Fruit fly (Drosophila melanogaster) whole organism, embryonic: ENCODE data around the gene Mst89B.

Experiments
- B-H1 ChIP-seq: fragments of 200-800 bp; sonication (Bioruptor generic); IDR thresholded peaks from 3 replicates; pipeline ENCODE4 v1.3.6; 2022; ENCODE audit warnings: missing biosample characterization, missing genetic modification characterization
- BtbVII ChIP-seq: fragments of 200-800 bp; sonication (Bioruptor generic); optimal IDR thresholded peaks from 3 replicates; lab custom pipeline; 2017; ENCODE audit warnings: missing biosample characterization, mild to moderate bottlenecking, missing genetic modification characterization
- CG10462 ChIP-seq: fragments of 200-800 bp; sonication (Bioruptor generic); optimal IDR thresholded peaks from 2 replicates; lab custom pipeline; 2016; ENCODE audit warnings: missing biosample characterization, missing genetic modification characterization
- CG10979 ChIP-seq: fragments of 200-800 bp; sonication (Bioruptor generic); optimal IDR thresholded peaks from 2 replicates; lab custom pipeline; 2018; ENCODE audit warnings: missing biosample characterization, mild to moderate bottlenecking, missing genetic modification characterization, moderate library complexity
- CG11093 ChIP-seq: fragments of 200-800 bp; sonication (Bioruptor generic); IDR thresholded peaks from 3 replicates; pipeline ENCODE4 v1.3.6; 2022; ENCODE audit warnings: missing biosample characterization, missing genetic modification characterization
- CG12299 ChIP-seq: fragments of 200-800 bp; sonication (Bioruptor generic); optimal IDR thresholded peaks from 2 replicates; lab custom pipeline; 2018; ENCODE audit warnings: missing biosample characterization, mild to moderate bottlenecking, missing genetic modification characterization
- CG1233 ChIP-seq: fragments of 200-800 bp; sonication (Bioruptor generic); optimal IDR thresholded peaks from 4 replicates; lab custom pipeline; 2018; ENCODE audit warnings: missing biosample characterization, mild to moderate bottlenecking, missing genetic modification characterization
- CG12942 ChIP-seq: fragments of 200-800 bp; sonication (Bioruptor generic); optimal IDR thresholded peaks from 3 replicates; lab custom pipeline; 2016; ENCODE audit warnings: missing biosample characterization, missing genetic modification characterization
- CG15514 ChIP-seq: fragments of 200-800 bp; sonication (Bioruptor generic); optimal IDR thresholded peaks from 3 replicates; lab custom pipeline; 2017; ENCODE audit warnings: missing biosample characterization, missing genetic modification characterization, mild to moderate bottlenecking, moderate library complexity, missing genetic modification reagents
- CG15601 ChIP-seq: fragments of 200-800 bp; sonication (Bioruptor generic); optimal IDR thresholded peaks from 3 replicates; lab custom pipeline; 2019; ENCODE audit warnings: missing biosample characterization, mild to moderate bottlenecking, missing genetic modification characterization, moderate library complexity
- CG1603 ChIP-seq: fragments of 200-800 bp; sonication (Bioruptor generic); optimal IDR thresholded peaks from 2 replicates; lab custom pipeline; 2019; ENCODE audit warnings: missing biosample characterization, mild to moderate bottlenecking, missing genetic modification characterization, moderate library complexity
- CG16813 ChIP-seq: fragments of 200-800 bp; sonication (Bioruptor generic); IDR thresholded peaks from 3 replicates; pipeline ENCODE4 v1.3.6; 2022; ENCODE audit warnings: missing biosample characterization, missing genetic modification characterization; ENCODE audit not compliant: partially characterized antibody
- CG17359 ChIP-seq: fragments of 200-800 bp; sonication (Bioruptor generic); optimal IDR thresholded peaks from 3 replicates; lab custom pipeline; 2018; ENCODE audit warnings: missing biosample characterization, mild to moderate bottlenecking, missing genetic modification characterization, moderate library complexity
- CG2116 ChIP-seq: fragments of 200-800 bp; sonication (Bioruptor generic); optimal IDR thresholded peaks from 3 replicates; lab custom pipeline; 2018; ENCODE audit warnings: missing biosample characterization, mild to moderate bottlenecking, missing genetic modification characterization
- CG2199 ChIP-seq: fragments of 200-800 bp; sonication (Bioruptor generic); IDR thresholded peaks from 3 replicates; pipeline ENCODE4 v1.3.6; 2022; ENCODE audit warnings: missing biosample characterization, missing genetic modification characterization
- CG2678 ChIP-seq: fragments of 200-800 bp; sonication (Bioruptor generic); optimal IDR thresholded peaks from 3 replicates; lab custom pipeline; 2019; ENCODE audit warnings: missing biosample characterization, mild to moderate bottlenecking, missing genetic modification characterization, moderate library complexity
- CG32767 ChIP-seq: fragments of 200-800 bp; sonication (Bioruptor generic); IDR thresholded peaks from 2 replicates; pipeline ENCODE4 v1.3.6; 2022; ENCODE audit warnings: missing biosample characterization, missing genetic modification characterization
- CG33557 ChIP-seq: fragments of 200-800 bp; sonication (Bioruptor generic); optimal IDR thresholded peaks from 2 replicates; lab custom pipeline; 2019; ENCODE audit warnings: missing biosample characterization, mild to moderate bottlenecking, missing genetic modification characterization, moderate library complexity
- CG4282 ChIP-seq: fragments of 200-800 bp; sonication (Bioruptor generic); optimal IDR thresholded peaks from 2 replicates; lab custom pipeline; 2016; ENCODE audit warnings: missing biosample characterization, missing genetic modification characterization
- CG4360 ChIP-seq: fragments of 200-800 bp; sonication (Bioruptor generic); IDR thresholded peaks from 2 replicates; pipeline ENCODE4 v1.3.6; 2022; ENCODE audit warnings: missing biosample characterization, missing genetic modification characterization
- CG5953 ChIP-seq: fragments of 200-800 bp; sonication (Bioruptor generic); IDR thresholded peaks from 2 replicates; pipeline ENCODE4 v1.3.6; 2022; ENCODE audit warnings: missing biosample characterization, missing genetic modification characterization
- Deaf1 ChIP-seq: fragments of 200-800 bp; optimal IDR thresholded peaks from 3 replicates; lab custom pipeline; 2019; ENCODE audit warnings: missing biosample characterization, mild to moderate bottlenecking, missing genetic modification characterization, moderate library complexity
- Drgx ChIP-seq: fragments of 200-800 bp; sonication (Bioruptor generic); IDR thresholded peaks from 2 replicates; pipeline ENCODE4 v1.3.6; 2022; ENCODE audit warnings: missing biosample characterization, missing genetic modification characterization
- Eip74EF ChIP-seq, 2 experiments: fragments of 200-800 bp in 1 of 2; fragments of >200 bp in 1 of 2; sonication (Bioruptor generic) in 1 of 2; optimal IDR thresholded peaks; 2 replicates each; lab custom pipeline; 2017 to 2019; ENCODE audit warnings: missing biosample characterization in 2 of 2, missing genetic modification characterization in 2 of 2, mild to moderate bottlenecking in 1 of 2, moderate library complexity in 1 of 2
- Gsc ChIP-seq: fragments of 200-800 bp; sonication (Bioruptor generic); IDR thresholded peaks from 2 replicates; pipeline ENCODE4 v1.3.6; 2022; ENCODE audit warnings: missing biosample characterization, missing genetic modification characterization
- MTF-1 ChIP-seq: fragments of 200-800 bp; sonication (Bioruptor generic); optimal IDR thresholded peaks from 2 replicates; lab custom pipeline; 2018; ENCODE audit warnings: missing biosample characterization, mild to moderate bottlenecking, missing genetic modification characterization, borderline replicate concordance
- Med ChIP-seq: fragments of 200-800 bp; sonication (Bioruptor generic); peaks from one replicate; lab custom pipeline; 2016; ENCODE audit warnings: missing biosample characterization, missing genetic modification characterization, mild to moderate bottlenecking, inconsistent platforms, moderate library complexity
- Myb ChIP-seq: fragments of 200-800 bp; sonication (Bioruptor generic); optimal IDR thresholded peaks from 2 replicates; lab custom pipeline; 2016; ENCODE audit warnings: missing biosample characterization, missing genetic modification characterization
- Pdp1 ChIP-seq, 2 experiments: fragments of 200-800 bp; sonication (Bioruptor generic); optimal IDR thresholded peaks; 3 replicates each; lab custom pipeline; 2016; ENCODE audit warnings: missing biosample characterization in 2 of 2, missing genetic modification characterization in 2 of 2, mild to moderate bottlenecking in 1 of 2, moderate library complexity in 1 of 2
- Ssrp ChIP-seq: fragments of 200-800 bp; sonication (Bioruptor generic); optimal IDR thresholded peaks from 2 replicates; lab custom pipeline; 2018; ENCODE audit warnings: missing biosample characterization, mild to moderate bottlenecking, missing genetic modification characterization, moderate library complexity
- Stat92E ChIP-seq, 3 experiments: fragments of >200 bp in 2 of 3; fragments of 200-800 bp in 1 of 3; sonication (Bioruptor generic) in 1 of 3; optimal IDR thresholded peaks; 2 replicates each; lab custom pipeline; 2017 to 2019; ENCODE audit warnings: missing biosample characterization in 3 of 3, missing genetic modification characterization in 3 of 3, mild to moderate bottlenecking in 1 of 3, moderate library complexity in 1 of 3
- ash1 ChIP-seq: fragments of 200-800 bp; sonication (Bioruptor generic); optimal IDR thresholded peaks from 2 replicates; lab custom pipeline; 2018; ENCODE audit warnings: missing biosample characterization, mild to moderate bottlenecking, missing genetic modification characterization
- az2 ChIP-seq: fragments of 200-800 bp; sonication (Bioruptor generic); optimal IDR thresholded peaks from 3 replicates; lab custom pipeline; 2016; ENCODE audit warnings: missing biosample characterization, missing genetic modification characterization
- bigmax ChIP-seq: fragments of 200-800 bp; sonication (Bioruptor generic); optimal IDR thresholded peaks from 2 replicates; lab custom pipeline; 2018; ENCODE audit warnings: missing biosample characterization, mild to moderate bottlenecking, missing genetic modification characterization
- cg ChIP-seq: fragments of 200-800 bp; sonication (Bioruptor generic); optimal IDR thresholded peaks from 3 replicates; lab custom pipeline; 2019; ENCODE audit warnings: missing biosample characterization, mild to moderate bottlenecking, missing genetic modification characterization, moderate library complexity
- chm ChIP-seq: fragments of 200-800 bp; sonication (Bioruptor generic); IDR thresholded peaks from 2 replicates; pipeline ENCODE4 v1.3.6; 2022; ENCODE audit warnings: missing biosample characterization, missing genetic modification characterization
- danr ChIP-seq: fragments of 200-800 bp; sonication (Bioruptor generic); IDR thresholded peaks from 2 replicates; pipeline ENCODE4 v1.3.6; 2022; ENCODE audit warnings: missing biosample characterization, missing genetic modification characterization
- esg ChIP-seq: fragments of 200-800 bp; sonication (Bioruptor generic); conservative IDR thresholded peaks from 2 replicates; pipeline ENCODE4 v1.3.6; 2022; ENCODE audit warnings: missing biosample characterization, missing genetic modification characterization
- gsb-n ChIP-seq: fragments of 200-800 bp; sonication (Bioruptor generic); optimal IDR thresholded peaks from 3 replicates; lab custom pipeline; 2018; ENCODE audit warnings: missing biosample characterization, mild to moderate bottlenecking, missing genetic modification characterization
- hth ChIP-seq: fragments of >200 bp; optimal IDR thresholded peaks from 2 replicates; lab custom pipeline; 2017; ENCODE audit warnings: inconsistent platforms
- jumu ChIP-seq: fragments of 200-800 bp; sonication (Bioruptor generic); optimal IDR thresholded peaks from 3 replicates; lab custom pipeline; 2016; ENCODE audit warnings: missing biosample characterization, missing genetic modification characterization
- onecut ChIP-seq: fragments of 200-800 bp; sonication (Bioruptor generic); IDR thresholded peaks from 2 replicates; pipeline ENCODE4 v1.3.6; 2022; ENCODE audit warnings: missing biosample characterization, missing genetic modification characterization
- pzg ChIP-seq: fragments of 200-800 bp; sonication (Bioruptor generic); optimal IDR thresholded peaks from 3 replicates; lab custom pipeline; 2018; ENCODE audit warnings: missing biosample characterization, mild to moderate bottlenecking, missing genetic modification characterization, moderate library complexity
- shn ChIP-seq: fragments of 200-800 bp; sonication (Bioruptor generic); optimal IDR thresholded peaks from 3 replicates; lab custom pipeline; 2016; ENCODE audit warnings: missing biosample characterization, missing genetic modification characterization
- slou ChIP-seq: fragments of 200-800 bp; sonication (Bioruptor generic); optimal IDR thresholded peaks from 3 replicates; lab custom pipeline; 2016; ENCODE audit warnings: missing biosample characterization, missing genetic modification characterization
- so ChIP-seq: fragments of 200-800 bp; sonication (Bioruptor generic); IDR thresholded peaks from 3 replicates; pipeline ENCODE4 v1.3.6; 2022; ENCODE audit warnings: missing biosample characterization, missing genetic modification characterization
- sr ChIP-seq: fragments of 200-800 bp; sonication (Bioruptor generic); IDR thresholded peaks from 3 replicates; pipeline ENCODE4 v1.3.6; 2022; ENCODE audit warnings: missing biosample characterization, missing genetic modification characterization

Gene Mst89B

DNA sequence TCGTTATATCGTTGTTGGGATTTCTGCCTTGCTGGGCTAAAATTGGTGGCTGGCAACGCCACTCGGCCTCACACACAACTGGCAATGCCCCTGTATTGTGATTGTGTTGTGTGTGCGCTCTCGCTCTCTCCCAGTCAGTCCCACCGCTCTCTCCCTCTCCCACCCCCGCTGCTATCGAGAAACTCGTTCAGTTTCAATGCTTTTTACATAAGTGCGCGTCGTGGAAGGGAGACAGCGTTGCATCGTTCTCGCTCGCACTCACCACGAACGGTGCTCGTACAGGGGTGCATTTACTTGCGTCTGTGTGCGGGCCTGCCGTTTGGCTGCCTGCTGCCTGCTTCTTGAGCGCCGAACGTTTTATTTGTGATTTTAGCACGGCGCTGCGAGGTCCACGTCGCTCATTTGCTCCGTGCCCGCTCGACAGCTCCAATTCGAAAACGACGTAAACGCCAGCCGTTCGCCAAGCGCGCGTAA, 24.3 kb upstream of the Mst89B start (continued):
- TF ChIP-seq MTF-1 (GFP tag; lab: Kevin White, UChicago) (peak; percentile 31), CG10462 (GFP tag; lab: Kevin White, UChicago) (peak; percentile 26), CG17359 (tag; lab: Kevin White, UChicago) (peak; percentile 32)

DNA sequence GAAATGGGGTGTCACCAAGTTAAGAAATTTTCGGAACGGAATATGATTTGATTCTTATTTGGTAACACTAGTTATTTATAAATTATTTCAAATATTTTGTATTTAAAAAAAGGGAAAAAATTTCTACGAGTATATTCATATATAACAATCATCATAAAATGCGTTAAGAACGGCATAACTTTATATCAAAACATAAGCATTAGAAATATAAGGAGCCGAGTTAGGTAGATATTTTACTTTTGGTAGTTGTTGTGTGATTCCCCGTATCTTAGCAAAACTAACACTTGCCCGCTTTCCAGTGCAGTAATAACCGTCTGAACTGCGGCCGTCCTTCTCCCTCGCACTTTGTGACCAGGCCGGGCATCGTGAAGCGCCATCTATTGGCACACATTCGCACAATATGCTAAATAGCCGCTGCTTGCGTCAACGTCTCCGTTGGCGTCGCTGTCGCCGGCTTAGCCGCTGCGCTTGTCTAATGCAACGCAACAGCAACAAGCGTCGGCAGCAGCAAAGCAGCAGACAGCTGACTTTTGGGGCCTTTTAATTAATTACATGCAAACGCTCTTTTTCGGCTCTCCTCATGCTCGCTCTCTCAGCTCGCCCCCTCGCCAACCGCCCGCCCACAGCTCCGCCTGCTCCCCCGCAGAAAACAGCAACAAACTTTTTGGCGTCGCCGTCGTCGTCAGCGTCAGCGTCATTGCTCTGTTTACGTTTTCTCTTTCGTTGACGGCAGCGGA, 22.4 kb upstream of the Mst89B start:
- TF ChIP-seq bigmax (GFP tag; lab: Kevin White, UChicago) (no peak), CG2116 (no peak), Stat92E (GFP tag; optimal IDR thresholded peaks at IDR 0.05; lab: Kevin White, UChicago) (no peak), CG11093 (GFP tag; lab: Robert Waterston, UW) (no peak), CG10462 (GFP tag; lab: Kevin White, UChicago) (no peak), CG5953 (no peak), B-H1 (GFP tag; lab: Robert Waterston, UW) (no peak), CG32767 (GFP tag; lab: Robert Waterston, UW) (no peak), onecut (GFP tag; lab: Robert Waterston, UW) (no peak), Myb (GFP tag; lab: Kevin White, UChicago) (no peak), shn (GFP tag; lab: Kevin White, UChicago) (no peak), CG2678 (tag; lab: Kevin White, UChicago) (peak; percentile 9), ash1 (GFP tag; lab: Kevin White, UChicago) (no peak), CG15601 (no peak), so (GFP tag; lab: Robert Waterston, UW) (no peak), CG16813 (no peak), pzg (no peak), hth (lab: Kevin White, UChicago) (no peak), Gsc (no peak), gsb-n (tag; lab: Kevin White, UChicago) (no peak), CG2199 (GFP tag; lab: Robert Waterston, UW) (0 out of 3 replicates have a peak, but pooled peaks have one; percentile 75), Ssrp (tag; lab: Kevin White, UChicago) (peak; percentile 26), Med (GFP tag; lab: Kevin White, UChicago) (peak; percentile 78), CG33557 (no peak), chm (peak; percentile 14; the same call in 1 of the 2 replicates), BtbVII (no peak), sr (peak; percentile 97), CG10979 (tag; lab: Kevin White, UChicago) (no peak), Pdp1 (GFP tag; optimal IDR thresholded peaks at IDR 0.05; lab: Kevin White, UChicago) (peak in 1 of 2 experiments; percentile 14), CG4282 (GFP tag; lab: Kevin White, UChicago) (no peak), danr (GFP tag; lab: Robert Waterston, UW) (no peak), jumu (GFP tag; lab: Kevin White, UChicago) (no peak), CG15514 (GFP tag; lab: Kevin White, UChicago) (no peak), esg (no peak), Eip74EF (GFP tag; optimal IDR thresholded peaks at IDR 0.05; lab: Kevin White, UChicago) (no peak), CG4360 (GFP tag; lab: Robert Waterston, UW) (no peak), CG12942 (GFP tag; lab: Kevin White, UChicago) (no peak), CG12299 (tag; lab: Kevin White, UChicago) (no peak), CG1233 (GFP tag; lab: Kevin White, UChicago) (no peak), Drgx (GFP tag; lab: Robert Waterston, UW) (no peak; the same call in 1 of the 2 replicates), slou (GFP tag; lab: Kevin White, UChicago) (no peak), cg (GFP tag; lab: Kevin White, UChicago) (peak; percentile 15), az2 (GFP tag; lab: Kevin White, UChicago) (no peak), CG1603 (tag; lab: Kevin White, UChicago) (no peak), Deaf1 (tag; lab: Kevin White, UChicago) (peak; percentile 50)
